Fruit fly (Drosophila melanogaster): ENCODE measurements around the gene CG18858.
A peak's percentile ranks its signal among the peaks of the same experiment; 100 is the strongest.

dm6 chr2L:20416754-20417563 lies 41.9 kb downstream of the CG18858 start, which contains the start of the genes CG10949 and Arpc2:
- TF ChIP-seq Ets98B (GFP tag; IDR thresholded peaks at IDR 0.05) (peak; percentile 18; the same call in 1 of the 2 replicates), Pif1B (GFP tag; optimal IDR thresholded peaks at IDR 0.05) (no peak), CG15710 (tag; optimal IDR thresholded peaks at IDR 0.05) (peak; percentile 56), CG14655 (GFP tag; optimal IDR thresholded peaks at IDR 0.05) (no peak), D1 (tag; optimal IDR thresholded peaks at IDR 0.05) (no peak), CG34367 (tag; optimal IDR thresholded peaks at IDR 0.05) (no peak), Snoo (tag; optimal IDR thresholded peaks at IDR 0.05) (peak; percentile 26), CG12605 (GFP tag; IDR thresholded peaks at IDR 0.05) (0 out of 2 replicates have a peak, but pooled peaks have one; percentile 14), Pif1A (GFP tag; optimal IDR thresholded peaks at IDR 0.05) (no peak), CG13204 (GFP tag; optimal IDR thresholded peaks at IDR 0.05) (peak; percentile 76), CG10348 (GFP tag; IDR thresholded peaks at IDR 0.05) (no peak), CG8159 (tag; optimal IDR thresholded peaks at IDR 0.05) (peak; percentile 56), CG32121 (GFP tag; IDR thresholded peaks at IDR 0.05) (peak; percentile 32), gl (tag; optimal IDR thresholded peaks at IDR 0.05) (no peak)
